Fruit fly (Drosophila melanogaster) whole organism, prepupa: ENCODE data around the gene CG31538.

ENCODE experiments used
- Blimp-1 ChIP-seq: fragments of 200-800 bp; sonication (Bioruptor generic); optimal IDR thresholded peaks from 3 replicates; lab custom pipeline; 2017; ENCODE audit warnings: missing biosample characterization, missing genetic modification characterization, mild to moderate bottlenecking, moderate library complexity, missing genetic modification reagents
- CG10669 ChIP-seq: fragments of 200-800 bp; sonication (Bioruptor generic); optimal IDR thresholded peaks from 3 replicates; lab custom pipeline; 2018; ENCODE audit warnings: missing biosample characterization, mild to moderate bottlenecking, missing genetic modification characterization, moderate library complexity
- CG1621 ChIP-seq: fragments of 200-800 bp; sonication (Bioruptor generic); optimal IDR thresholded peaks from 3 replicates; lab custom pipeline; 2018; ENCODE audit warnings: missing biosample characterization, mild to moderate bottlenecking, missing genetic modification characterization
- CG3032 ChIP-seq: fragments of 200-800 bp; optimal IDR thresholded peaks from 2 replicates; lab custom pipeline; 2019; ENCODE audit warnings: missing biosample characterization, mild to moderate bottlenecking, missing genetic modification characterization, moderate library complexity
- Hr39 ChIP-seq: fragments of 200-800 bp; sonication (Bioruptor generic); optimal IDR thresholded peaks from 2 replicates; lab custom pipeline; 2016; ENCODE audit warnings: missing biosample characterization, missing genetic modification characterization
- Lpt ChIP-seq: fragments of 200-800 bp; sonication (Bioruptor generic); optimal IDR thresholded peaks from 3 replicates; lab custom pipeline; 2016; ENCODE audit warnings: missing biosample characterization, missing genetic modification characterization
- Met ChIP-seq: fragments of 200-800 bp; sonication (Bioruptor generic); optimal IDR thresholded peaks from 3 replicates; lab custom pipeline; 2016; ENCODE audit warnings: missing biosample characterization, missing genetic modification characterization
- dac ChIP-seq: fragments of 200-800 bp; sonication (Bioruptor generic); optimal IDR thresholded peaks from 2 replicates; lab custom pipeline; 2017; ENCODE audit warnings: missing biosample characterization, mild to moderate bottlenecking, missing genetic modification characterization
- esn ChIP-seq: fragments of 200-800 bp; sonication (Bioruptor generic); optimal IDR thresholded peaks from 2 replicates; lab custom pipeline; 2016; ENCODE audit warnings: missing biosample characterization, mild to moderate bottlenecking, missing genetic modification characterization, moderate library complexity
- fd59A ChIP-seq: fragments of 200-800 bp; sonication (Bioruptor generic); optimal IDR thresholded peaks from 2 replicates; lab custom pipeline; 2017; ENCODE audit warnings: missing biosample characterization, mild to moderate bottlenecking, missing genetic modification characterization, missing genetic modification reagents
- ss ChIP-seq, 2 experiments: fragments of 200-800 bp; sonication (Bioruptor generic); optimal IDR thresholded peaks; 2 replicates in 1 of 2; 3 replicates in 1 of 2; lab custom pipeline; 2017 to 2018; ENCODE audit warnings: mild to moderate bottlenecking in 2 of 2, missing biosample characterization in 2 of 2, missing genetic modification characterization in 2 of 2, moderate library complexity in 1 of 2

DNA sequence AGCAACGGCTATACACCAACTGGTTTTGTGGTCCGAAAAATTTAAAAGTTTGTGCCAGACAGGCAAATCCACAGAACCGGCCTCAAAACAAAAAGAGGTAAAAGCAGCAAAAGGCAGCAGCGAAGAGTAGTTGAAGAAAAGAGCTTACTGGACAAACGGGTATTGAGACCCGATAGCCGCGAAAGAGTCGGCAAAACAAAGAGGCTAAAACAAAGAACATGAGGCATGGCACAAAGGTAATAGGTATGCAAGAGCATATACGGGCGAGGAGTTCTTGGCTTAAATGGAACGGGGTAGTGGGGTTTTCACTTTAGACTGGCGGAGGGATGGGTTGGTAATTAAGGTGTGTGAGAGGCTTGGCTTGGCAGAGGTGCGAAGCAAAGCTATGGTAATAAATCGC, 3.5 kb upstream of the CG31538 start:
- peak; percentile 1 for TF ChIP-seq Blimp-1
- TF ChIP-seq dac (GFP tag; lab: Kevin White, UChicago) = no peak
- TF ChIP-seq Lpt (GFP tag; lab: Kevin White, UChicago) = peak; percentile 61
- peak; percentile 45 to 53 for TF ChIP-seq ss (GFP tag; optimal IDR thresholded peaks at IDR 0.05; lab: Kevin White, UChicago)
- TF ChIP-seq CG3032 (tag; lab: Kevin White, UChicago) = no peak
- TF ChIP-seq Met = peak; percentile 30
- TF ChIP-seq Hr39 (GFP tag; lab: Kevin White, UChicago) = peak; percentile 1
- TF ChIP-seq CG10669 (GFP tag; lab: Kevin White, UChicago) = no peak
- peak; percentile 38 for TF ChIP-seq esn (GFP tag; lab: Kevin White, UChicago)
- no peak for TF ChIP-seq fd59A
- TF ChIP-seq CG1621 (tag; lab: Kevin White, UChicago) = peak; percentile 2
